Worm (Caenorhabditis elegans) whole organism, L4 larva: Measurements from ENCODE around the gene end-1.

Source experiments
- D1046.2 ChIP-seq: fragments of 200-800 bp; sonication (Bioruptor generic); IDR thresholded peaks from 2 replicates; pipeline ENCODE4 v1.3.6; 2022; ENCODE audit warnings: missing genetic modification characterization, missing compliant biosample characterization
- F10B5.3 ChIP-seq: sonication (generic microtip); optimal IDR thresholded peaks from 2 replicates; lab custom pipeline; 2016; ENCODE audit warnings: mild to moderate bottlenecking, missing genetic modification characterization, missing compliant biosample characterization
- F26F4.8 ChIP-seq: fragments of 200-800 bp; sonication (Bioruptor generic); conservative IDR thresholded peaks from 2 replicates; pipeline ENCODE4 v1.3.6; 2022; ENCODE audit warnings: missing genetic modification characterization, missing compliant biosample characterization
- F37D6.2 ChIP-seq: sonication (generic microtip); optimal IDR thresholded peaks from 2 replicates; lab custom pipeline; 2016; ENCODE audit warnings: mild to moderate bottlenecking, missing genetic modification characterization, missing compliant biosample characterization
- F49E8.2 ChIP-seq: sonication (generic microtip); optimal IDR thresholded peaks from 2 replicates; lab custom pipeline; 2016; ENCODE audit warnings: missing compliant biosample characterization, mild to moderate bottlenecking, missing genetic modification characterization, borderline replicate concordance
- T20F7.1 ChIP-seq: fragments of 200-800 bp; sonication (Bioruptor generic); optimal IDR thresholded peaks from 2 replicates; lab custom pipeline; 2018; ENCODE audit warnings: mild to moderate bottlenecking, missing genetic modification characterization, missing compliant biosample characterization
- ZK337.2 ChIP-seq: fragments of 200-800 bp; sonication (Bioruptor generic); IDR thresholded peaks from 2 replicates; pipeline ENCODE4 v1.3.6; 2022; ENCODE audit warnings: missing genetic modification reagents, missing genetic modification characterization, missing compliant biosample characterization
- ZK546.5 ChIP-seq, 2 experiments: sonication (generic microtip); optimal IDR thresholded peaks; 2 replicates each; lab custom pipeline; 2017; ENCODE audit warnings: missing biosample characterization in 2 of 2, missing genetic modification characterization in 2 of 2
- aly-2 ChIP-seq: sonication (generic microtip); optimal IDR thresholded peaks from 2 replicates; lab custom pipeline; 2018; ENCODE audit warnings: missing biosample characterization, missing genetic modification characterization
- arid-1 ChIP-seq: fragments of 200-800 bp; sonication (Bioruptor generic); conservative IDR thresholded peaks from 2 replicates; pipeline ENCODE4 v1.3.6; 2022; ENCODE audit warnings: missing genetic modification reagents, missing genetic modification characterization, missing compliant biosample characterization
- ceh-32 ChIP-seq: sonication (generic microtip); optimal IDR thresholded peaks from 2 replicates; lab custom pipeline; 2016; ENCODE audit warnings: mild to moderate bottlenecking, missing genetic modification characterization, missing compliant biosample characterization; ENCODE audit not compliant: poor library complexity
- ceh-62 ChIP-seq: sonication (generic microtip); optimal IDR thresholded peaks from 2 replicates; lab custom pipeline; 2017; ENCODE audit warnings: missing biosample characterization, missing genetic modification characterization
- cey-2 ChIP-seq: sonication (generic microtip); optimal IDR thresholded peaks from 3 replicates; lab custom pipeline; 2017; ENCODE audit warnings: missing genetic modification characterization, mild to moderate bottlenecking, missing compliant biosample characterization, antibody characterized with exemption, borderline replicate concordance; ENCODE audit not compliant: insufficient read depth
- daf-16 ChIP-seq, 3 experiments: sonication (generic microtip); optimal IDR thresholded peaks; 2 replicates each; lab custom pipeline; 2016 to 2017; ENCODE audit warnings: missing genetic modification characterization in 3 of 3, missing genetic modification reagents in 3 of 3, mild to moderate bottlenecking in 2 of 3, missing compliant biosample characterization in 2 of 3, missing biosample characterization in 1 of 3, moderate library complexity in 1 of 3
- daf-19 ChIP-seq: fragments of 200-800 bp; sonication (Bioruptor generic); conservative IDR thresholded peaks from 2 replicates; pipeline ENCODE4 v1.3.6; 2022; ENCODE audit warnings: missing genetic modification characterization, missing compliant biosample characterization
- dmd-6 ChIP-seq: fragments of 200-800 bp; sonication (Bioruptor generic); IDR thresholded peaks from 2 replicates; pipeline ENCODE4 v1.3.6; 2022; ENCODE audit warnings: missing genetic modification reagents, missing genetic modification characterization, missing compliant biosample characterization
- duxl-1 ChIP-seq: sonication (generic microtip); optimal IDR thresholded peaks from 2 replicates; lab custom pipeline; 2016; ENCODE audit warnings: mild to moderate bottlenecking, missing genetic modification characterization, moderate library complexity, missing compliant biosample characterization; ENCODE audit not compliant: poor library complexity
- egl-27 ChIP-seq: sonication (generic microtip); optimal IDR thresholded peaks from 3 replicates; lab custom pipeline; 2017; ENCODE audit warnings: missing biosample characterization, missing genetic modification reagents, missing genetic modification characterization
- egl-43 ChIP-seq: fragments of 200-800 bp; sonication (Bioruptor generic); IDR thresholded peaks from 2 replicates; pipeline ENCODE4 v1.3.6; 2022; ENCODE audit warnings: missing genetic modification reagents, missing genetic modification characterization, missing compliant biosample characterization
- fkh-10 ChIP-seq: fragments of 150-350 bp; optimal IDR thresholded peaks from 2 replicates; lab custom pipeline; 2014; ENCODE audit warnings: missing biosample characterization, missing genetic modification reagents, missing genetic modification characterization
- fos-1 ChIP-seq: fragments of 150-350 bp; optimal IDR thresholded peaks from 2 replicates; lab custom pipeline; 2014; ENCODE audit warnings: missing biosample characterization, missing genetic modification characterization
- hif-1 ChIP-seq, 2 experiments: sonication (generic microtip); optimal IDR thresholded peaks; 2 replicates each; lab custom pipeline; 2016 to 2017; ENCODE audit warnings: missing compliant biosample characterization in 2 of 2, missing genetic modification characterization in 2 of 2, missing genetic modification reagents in 2 of 2, missing genotype in 2 of 2, mild to moderate bottlenecking in 1 of 2
- lin-1 ChIP-seq: fragments of 200-800 bp; sonication (Bioruptor generic); IDR thresholded peaks from 2 replicates; pipeline ENCODE4 v1.3.6; 2022; ENCODE audit warnings: missing genetic modification reagents, missing genetic modification characterization, missing compliant biosample characterization
- lin-15B ChIP-seq: fragments of 150-350 bp; sonication (generic microtip); optimal IDR thresholded peaks from 3 replicates; lab custom pipeline; 2014; ENCODE audit warnings: missing biosample characterization, missing genetic modification characterization
- madf-5 ChIP-seq, 2 experiments: fragments of 200-800 bp; sonication (Bioruptor generic); IDR thresholded peaks; 2 replicates each; pipeline ENCODE4 v1.3.6; 2022; ENCODE audit warnings: missing compliant biosample characterization in 2 of 2, missing genetic modification characterization in 2 of 2
- mdl-1 ChIP-seq, 2 experiments: fragments of 150-350 bp in 1 of 2; sonication (generic microtip) in 1 of 2; optimal IDR thresholded peaks; 2 replicates each; lab custom pipeline; 2014 to 2017; ENCODE audit warnings: missing biosample characterization in 2 of 2, missing genetic modification characterization in 2 of 2
- mdt-29 ChIP-seq: fragments of 200-800 bp; sonication (Bioruptor generic); IDR thresholded peaks from 2 replicates; pipeline ENCODE4 v1.3.6; 2022; ENCODE audit warnings: missing genetic modification reagents, missing genetic modification characterization, missing compliant biosample characterization
- mep-1 ChIP-seq: fragments of 150-350 bp; sonication (generic microtip); optimal IDR thresholded peaks from 3 replicates; lab custom pipeline; 2014; ENCODE audit warnings: missing biosample characterization, missing genetic modification characterization
- mes-2 ChIP-seq: sonication (generic microtip); optimal IDR thresholded peaks from 2 replicates; lab custom pipeline; 2016; ENCODE audit warnings: missing genotype, mild to moderate bottlenecking, missing genetic modification characterization, missing compliant biosample characterization; ENCODE audit not compliant: poor library complexity, severe bottlenecking
- mxl-2 ChIP-seq: fragments of 200-800 bp; sonication (Bioruptor generic); conservative IDR thresholded peaks from 2 replicates; pipeline ENCODE4 v1.3.6; 2022; ENCODE audit warnings: missing genetic modification reagents, missing genetic modification characterization, missing compliant biosample characterization
- nhr-11 ChIP-seq: fragments of 150-350 bp; optimal IDR thresholded peaks from 2 replicates; lab custom pipeline; 2014; ENCODE audit warnings: missing biosample characterization, missing genetic modification characterization
- nhr-111 ChIP-seq: fragments of 200-800 bp; sonication (Bioruptor generic); optimal IDR thresholded peaks from 2 replicates; lab custom pipeline; 2018; ENCODE audit warnings: mild to moderate bottlenecking, missing genetic modification characterization, missing compliant biosample characterization
- nhr-25 ChIP-seq: sonication (generic microtip); optimal IDR thresholded peaks from 2 replicates; lab custom pipeline; 2017; ENCODE audit warnings: missing genetic modification characterization, mild to moderate bottlenecking, missing compliant biosample characterization, antibody characterized with exemption, moderate library complexity, borderline replicate concordance; ENCODE audit not compliant: insufficient read depth
- nhr-28 ChIP-seq: fragments of 150-350 bp; optimal IDR thresholded peaks from 2 replicates; lab custom pipeline; 2014; ENCODE audit warnings: missing biosample characterization, missing genetic modification characterization
- nhr-41 ChIP-seq: fragments of 200-800 bp; sonication (Bioruptor generic); IDR thresholded peaks from 2 replicates; pipeline ENCODE4 v1.3.6; 2022; ENCODE audit warnings: missing genetic modification reagents, missing genetic modification characterization, missing compliant biosample characterization
- nhr-42 ChIP-seq: fragments of 200-800 bp; sonication (Bioruptor generic); IDR thresholded peaks from 2 replicates; pipeline ENCODE4 v1.3.6; 2022; ENCODE audit warnings: missing genetic modification characterization, missing compliant biosample characterization
- nhr-76 ChIP-seq: fragments of 150-350 bp; optimal IDR thresholded peaks from 2 replicates; lab custom pipeline; 2014; ENCODE audit warnings: missing biosample characterization, missing genetic modification characterization
- pqm-1 ChIP-seq: sonication (generic microtip); optimal IDR thresholded peaks from 2 replicates; lab custom pipeline; 2017; ENCODE audit warnings: missing biosample characterization, missing genetic modification characterization
- sdz-12 ChIP-seq: fragments of 200-800 bp; sonication (Bioruptor generic); optimal IDR thresholded peaks from 2 replicates; lab custom pipeline; 2018; ENCODE audit warnings: mild to moderate bottlenecking, missing genetic modification characterization, missing compliant biosample characterization
- skn-1 ChIP-seq: fragments of 150-350 bp; optimal IDR thresholded peaks from 2 replicates; lab custom pipeline; 2014; ENCODE audit warnings: missing biosample characterization, missing genetic modification characterization
- snpc-1.2 ChIP-seq: fragments of 200-800 bp; sonication (Bioruptor generic); IDR thresholded peaks from 2 replicates; pipeline ENCODE4 v1.3.6; 2022; ENCODE audit warnings: missing genetic modification reagents, missing genetic modification characterization, missing compliant biosample characterization
- snpc-4 ChIP-seq: fragments of 150-350 bp; optimal IDR thresholded peaks from 2 replicates; lab custom pipeline; 2014; ENCODE audit warnings: missing biosample characterization, missing genetic modification characterization
- spr-3 ChIP-seq: fragments of 200-800 bp; sonication (Bioruptor generic); optimal IDR thresholded peaks from 2 replicates; lab custom pipeline; 2018; ENCODE audit warnings: mild to moderate bottlenecking, missing genetic modification characterization, missing compliant biosample characterization
- unc-39 ChIP-seq: sonication (generic microtip); optimal IDR thresholded peaks from 2 replicates; lab custom pipeline; 2017; ENCODE audit warnings: missing biosample characterization, missing genetic modification characterization
- unc-62 ChIP-seq, 3 experiments: fragments of 150-350 bp in 1 of 3; sonication (generic microtip); optimal IDR thresholded peaks in 2 of 3; peaks in 1 of 3; 1 replicate in 1 of 3; 2 replicates in 2 of 3; lab custom pipeline; 2014 to 2017; ENCODE audit warnings: missing biosample characterization in 3 of 3, missing genetic modification characterization in 3 of 3, missing genetic modification reagents in 3 of 3, missing genotype in 1 of 3
- zag-1 ChIP-seq: fragments of 150-350 bp; optimal IDR thresholded peaks from 2 replicates; lab custom pipeline; 2014; ENCODE audit warnings: missing biosample characterization, missing genetic modification characterization
- zfp-2 ChIP-seq: sonication (generic microtip); optimal IDR thresholded peaks from 2 replicates; lab custom pipeline; 2016; ENCODE audit warnings: mild to moderate bottlenecking, missing genetic modification characterization, missing compliant biosample characterization
- zfp-3 ChIP-seq: fragments of 200-800 bp; sonication (Bioruptor generic); conservative IDR thresholded peaks from 2 replicates; pipeline ENCODE4 v1.3.6; 2022; ENCODE audit warnings: missing genetic modification reagents, missing genetic modification characterization, missing compliant biosample characterization
- zip-2 ChIP-seq: fragments of 150-350 bp; optimal IDR thresholded peaks from 2 replicates; lab custom pipeline; 2014; ENCODE audit warnings: missing biosample characterization, missing genetic modification characterization
- ztf-7 ChIP-seq: fragments of 150-350 bp; optimal IDR thresholded peaks from 2 replicates; lab custom pipeline; 2014; ENCODE audit warnings: missing biosample characterization, missing genetic modification characterization

end-1 gene

DNA sequence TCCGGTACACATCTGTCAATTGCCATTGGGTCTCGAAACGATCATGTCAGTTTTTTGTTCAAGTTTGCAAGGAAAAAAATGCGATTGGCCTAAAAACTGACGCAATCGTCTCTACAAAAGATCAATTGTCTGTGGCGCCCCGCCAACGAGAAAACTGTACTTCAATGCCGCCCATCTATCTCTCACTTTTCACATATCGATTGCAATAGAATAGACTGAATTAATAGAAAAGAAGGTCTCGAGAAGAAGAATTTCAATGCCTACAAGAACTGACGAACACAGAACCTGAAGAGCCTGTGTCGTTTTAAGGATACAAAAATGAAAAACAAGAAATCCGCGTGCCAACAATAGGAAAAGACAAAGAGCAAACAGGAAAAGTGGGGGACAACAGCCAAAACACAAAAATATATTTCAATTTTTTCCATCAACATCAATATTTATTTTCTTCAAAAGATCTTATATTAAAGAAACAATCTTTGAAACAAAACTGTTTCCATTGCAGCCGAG is 23.5 kb downstream of the end-1 start (continued):
- TF ChIP-seq arid-1 (GFP tag; lab: Robert Waterston, UW) (0 out of 2 replicates have a peak, but pooled peaks have one; percentile 5), nhr-111 (GFP tag; lab: Kevin White, UChicago) (no peak), fkh-10 (GFP tag; lab: Kevin White, UChicago) (no peak), spr-3 (GFP tag; lab: Kevin White, UChicago) (peak; percentile 14), F10B5.3 (tag; lab: Kevin White, UChicago) (no peak), ztf-7 (tag; lab: Kevin White, UChicago) (no peak), fos-1 (no peak), egl-27 (no peak), ceh-62 (tag; lab: Kevin White, UChicago) (no peak), zag-1 (no peak), dmd-6 (GFP tag; lab: Robert Waterston, UW) (peak; percentile 62; the same call in 1 of the 2 replicates), ceh-32 (tag; lab: Kevin White, UChicago) (no peak), zfp-3 (GFP tag; lab: Robert Waterston, UW) (peak; percentile 72), nhr-28 (tag; lab: Kevin White, UChicago) (peak; percentile 3), lin-1 (GFP tag; lab: Robert Waterston, UW) (no peak), mes-2 (tag; lab: Kevin White, UChicago) (peak; percentile 58), snpc-4 (no peak), daf-19 (GFP tag; lab: Robert Waterston, UW) (peak; percentile 58; the same call in 1 of the 2 replicates), mdt-29 (GFP tag; lab: Robert Waterston, UW) (no peak), aly-2 (tag; lab: Kevin White, UChicago) (no peak), nhr-42 (GFP tag; lab: Robert Waterston, UW) (no peak), sdz-12 (GFP tag; lab: Kevin White, UChicago) (no peak), skn-1 (no peak), snpc-1.2 (GFP tag; lab: Robert Waterston, UW) (no peak), mdl-1 (tag; optimal IDR thresholded peaks at IDR 0.05; lab: Kevin White, UChicago) (no peak), madf-5 (GFP tag; IDR thresholded peaks at IDR 0.05; lab: Robert Waterston, UW) (no peak), unc-62 (GFP tag; optimal IDR thresholded peaks at IDR 0.05 in 1 of 2; lab: Kevin White, UChicago) (no peak), unc-62 (tag; optimal IDR thresholded peaks at IDR 0.05; lab: Kevin White, UChicago) (no peak), unc-39 (tag; lab: Kevin White, UChicago) (no peak), zfp-2 (tag; lab: Kevin White, UChicago) (no peak), mxl-2 (GFP tag; lab: Robert Waterston, UW) (no peak), nhr-76 (tag; lab: Kevin White, UChicago) (no peak), F26F4.8 (GFP tag; lab: Robert Waterston, UW) (no peak), F37D6.2 (no peak), ZK337.2 (GFP tag; lab: Robert Waterston, UW) (no peak), nhr-11 (no peak), egl-43 (GFP tag; lab: Robert Waterston, UW) (no peak), lin-15B (tag; lab: Kevin White, UChicago) (no peak), zip-2 (no peak), nhr-41 (no peak), pqm-1 (peak; percentile 26), nhr-25 (tag; lab: Kevin White, UChicago) (no peak), ZK546.5 (tag; optimal IDR thresholded peaks at IDR 0.05; lab: Kevin White, UChicago) (no peak), cey-2 (tag; lab: Kevin White, UChicago) (no peak), mep-1 (peak; percentile 21), daf-16 (GFP tag; optimal IDR thresholded peaks at IDR 0.05; lab: Kevin White, UChicago) (peak in 1 of 2 experiments; percentile 39), daf-16 (tag; optimal IDR thresholded peaks at IDR 0.05; lab: Kevin White, UChicago) (peak; percentile 35), F49E8.2 (tag; lab: Kevin White, UChicago) (peak; percentile 14), T20F7.1 (GFP tag; lab: Kevin White, UChicago) (no peak), D1046.2 (GFP tag; lab: Robert Waterston, UW) (no peak), duxl-1 (tag; lab: Kevin White, UChicago) (no peak), hif-1 (tag; optimal IDR thresholded peaks at IDR 0.05; lab: Kevin White, UChicago) (no peak)
